Worm (Caenorhabditis elegans): ENCODE results near the gene T02H6.10.

Gene T02H6.10

ce11 chrII:643733-644132, 36.8 kb downstream of the T02H6.10 start:
- TF ChIP-seq unc-130 (GFP tag; optimal IDR thresholded peaks at IDR 0.05) (no peak), F37D6.2 (tag; optimal IDR thresholded peaks at IDR 0.05) (no peak), mep-1 (tag; optimal IDR thresholded peaks at IDR 0.05) (no peak)

ce11 chrII:639467-639866, 41.0 kb downstream of the T02H6.10 start, which contains the start of gene K07E8.6:
Gene K07E8.6 (minus strand): TSS chrII:639567.
- no peak for TF ChIP-seq T20F7.1 (GFP tag; optimal IDR thresholded peaks at IDR 0.05)

- peak; percentile 29 for TF ChIP-seq aha-1 (tag)
- no peak for TF ChIP-seq rbr-2 (tag; optimal IDR thresholded peaks at IDR 0.05)
- no peak for TF ChIP-seq ceh-28 (tag; optimal IDR thresholded peaks at IDR 0.05)
- TF ChIP-seq mes-2 (tag; optimal IDR thresholded peaks at IDR 0.05; ENCODE audit: poor library complexity, severe bottlenecking) = no peak
- no peak for TF ChIP-seq attf-4 (tag; optimal IDR thresholded peaks at IDR 0.05)
- TF ChIP-seq ZK337.2 (GFP tag; IDR thresholded peaks at IDR 0.05) = no peak
Observed at ce11 chrII:633984-634383, 46.5 kb downstream of the T02H6.10 start, which contains the start of gene T04B8.1. Gene T04B8.1 (plus strand): TSS chrII:634284.

ce11 chrII:633144-633543, 47.4 kb downstream of the T02H6.10 start:
- TF ChIP-seq set-16 (GFP tag; IDR thresholded peaks at IDR 0.05) = peak; percentile 81

ce11 chrII:632545-632944, 48.0 kb downstream of the T02H6.10 start:
- peak; percentile 48; the same call in 1 of the 2 replicates for TF ChIP-seq lim-7 (GFP tag; IDR thresholded peaks at IDR 0.05)
